Fruit fly (Drosophila melanogaster) whole organism, adult: Measurements from ENCODE around the gene PH4alphaSG1.

Experiments
- CG12768 ChIP-seq: fragments of 200-800 bp; sonication (Bioruptor generic); optimal IDR thresholded peaks from 2 replicates; lab custom pipeline; 2017; ENCODE audit warnings: missing biosample characterization, missing genetic modification characterization, mild to moderate bottlenecking, moderate library complexity, missing genetic modification reagents
- CG14711 ChIP-seq: fragments of 200-800 bp; sonication (Bioruptor generic); optimal IDR thresholded peaks from 2 replicates; lab custom pipeline; 2018; ENCODE audit warnings: missing biosample characterization, mild to moderate bottlenecking, missing genetic modification characterization, moderate library complexity
- CG1620 ChIP-seq: fragments of 200-800 bp; sonication (Bioruptor generic); optimal IDR thresholded peaks from 2 replicates; lab custom pipeline; 2016; ENCODE audit warnings: missing biosample characterization, missing genetic modification characterization
- CG5204 ChIP-seq: fragments of 200-800 bp; sonication (Bioruptor generic); optimal IDR thresholded peaks from 2 replicates; lab custom pipeline; 2016; ENCODE audit warnings: missing biosample characterization, missing genetic modification characterization
- Crg-1 ChIP-seq: fragments of 200-800 bp; sonication (Bioruptor generic); optimal IDR thresholded peaks from 2 replicates; lab custom pipeline; 2016; ENCODE audit warnings: missing biosample characterization, missing genetic modification characterization
- Hr96 ChIP-seq: fragments of 200-800 bp; sonication (Bioruptor generic); optimal IDR thresholded peaks from 2 replicates; lab custom pipeline; 2016; ENCODE audit warnings: missing biosample characterization, missing genetic modification characterization
- ovo ChIP-seq: fragments of 200-800 bp; sonication (Bioruptor generic); optimal IDR thresholded peaks from 2 replicates; lab custom pipeline; 2016; ENCODE audit warnings: missing biosample characterization, missing genetic modification characterization
- tj ChIP-seq: fragments of 200-800 bp; sonication (Bioruptor generic); optimal IDR thresholded peaks from 3 replicates; lab custom pipeline; 2017; ENCODE audit warnings: missing biosample characterization, mild to moderate bottlenecking, missing genetic modification characterization, moderate library complexity
- toe ChIP-seq: fragments of 200-800 bp; sonication (Bioruptor generic); optimal IDR thresholded peaks from 2 replicates; lab custom pipeline; 2016; ENCODE audit warnings: missing biosample characterization, missing genetic modification characterization

- TF ChIP-seq tj (GFP tag; lab: Kevin White, UChicago) = no peak
- no peak for TF ChIP-seq ovo (GFP tag; lab: Kevin White, UChicago)
- no peak for TF ChIP-seq CG14711
- no peak for TF ChIP-seq CG1620 (GFP tag; lab: Kevin White, UChicago)
- no peak for TF ChIP-seq CG5204 (GFP tag; lab: Kevin White, UChicago)
- no peak for TF ChIP-seq Crg-1
- peak; percentile 26 for TF ChIP-seq toe (GFP tag; lab: Kevin White, UChicago)
- peak; percentile 29 for TF ChIP-seq CG12768 (GFP tag; lab: Kevin White, UChicago)
- no peak for TF ChIP-seq Hr96 (GFP tag; lab: Kevin White, UChicago)
These were observed 21.5 kb upstream of the PH4alphaSG1 start, which contains the start of gene jdp for dm6 chr3R:30526799-30527465.
